Worm (Caenorhabditis elegans) whole organism, mixed stage, embryonic: ENCODE measurements around the gene nhr-147.

Experiments used
- M03D4.4 ChIP-seq: sonication (generic microtip); optimal IDR thresholded peaks from 2 replicates; lab custom pipeline; 2017; ENCODE audit warnings: mild to moderate bottlenecking, missing genetic modification characterization, missing compliant biosample characterization
- bed-3 ChIP-seq: fragments of 200-800 bp; sonication (Bioruptor generic); optimal IDR thresholded peaks from 3 replicates; lab custom pipeline; 2018; ENCODE audit warnings: mild to moderate bottlenecking, missing genetic modification characterization, moderate library complexity, missing compliant biosample characterization
- blmp-1 ChIP-seq: fragments of 150-350 bp; optimal IDR thresholded peaks from 2 replicates; lab custom pipeline; 2014; ENCODE audit warnings: missing biosample characterization, missing genetic modification characterization
- ceh-39 ChIP-seq: fragments of 150-350 bp; optimal IDR thresholded peaks from 2 replicates; lab custom pipeline; 2014; ENCODE audit warnings: missing biosample characterization, missing genetic modification characterization
- ceh-43 ChIP-seq: fragments of 200-800 bp; sonication (Bioruptor generic); optimal IDR thresholded peaks from 2 replicates; lab custom pipeline; 2018; ENCODE audit warnings: mild to moderate bottlenecking, missing genetic modification characterization, moderate library complexity, missing compliant biosample characterization
- ceh-83 ChIP-seq: fragments of 200-800 bp; sonication (Bioruptor generic); optimal IDR thresholded peaks from 2 replicates; lab custom pipeline; 2018; ENCODE audit warnings: mild to moderate bottlenecking, missing genetic modification characterization, missing compliant biosample characterization
- ces-1 ChIP-seq: fragments of 150-350 bp; optimal IDR thresholded peaks from 2 replicates; lab custom pipeline; 2014; ENCODE audit warnings: missing biosample characterization, missing genetic modification reagents, missing genetic modification characterization
- cnd-1 ChIP-seq: fragments of 200-800 bp; sonication (Bioruptor generic); optimal IDR thresholded peaks from 2 replicates; lab custom pipeline; 2018; ENCODE audit warnings: mild to moderate bottlenecking, missing genetic modification characterization, missing compliant biosample characterization
- drap-1 ChIP-seq: fragments of 200-800 bp; sonication (Bioruptor generic); optimal IDR thresholded peaks from 3 replicates; lab custom pipeline; 2018; ENCODE audit warnings: mild to moderate bottlenecking, missing genetic modification characterization, missing compliant biosample characterization
- elt-1 ChIP-seq: sonication (generic microtip); optimal IDR thresholded peaks from 2 replicates; lab custom pipeline; 2017; ENCODE audit warnings: missing genetic modification characterization, mild to moderate bottlenecking, missing compliant biosample characterization, antibody characterized with exemption, moderate library complexity, borderline replicate concordance; ENCODE audit not compliant: insufficient read depth
- elt-3 ChIP-seq: fragments of 150-350 bp; optimal IDR thresholded peaks from 2 replicates; lab custom pipeline; 2014; ENCODE audit warnings: missing biosample characterization, missing genetic modification characterization
- flh-1 ChIP-seq: fragments of 200-800 bp; sonication (Bioruptor generic); optimal IDR thresholded peaks from 2 replicates; lab custom pipeline; 2018; ENCODE audit warnings: mild to moderate bottlenecking, missing genetic modification characterization, moderate library complexity, missing compliant biosample characterization
- ham-2 ChIP-seq: fragments of 200-800 bp; sonication (Bioruptor generic); optimal IDR thresholded peaks from 2 replicates; lab custom pipeline; 2018; ENCODE audit warnings: mild to moderate bottlenecking, missing genetic modification characterization, missing compliant biosample characterization
- lin-13 ChIP-seq: fragments of 150-350 bp; optimal IDR thresholded peaks from 2 replicates; lab custom pipeline; 2014; ENCODE audit warnings: missing biosample characterization, missing genetic modification characterization
- lin-32 ChIP-seq: fragments of 200-800 bp; sonication (Bioruptor generic); optimal IDR thresholded peaks from 2 replicates; lab custom pipeline; 2018; ENCODE audit warnings: mild to moderate bottlenecking, missing genetic modification characterization, missing compliant biosample characterization
- lsy-2 ChIP-seq: fragments of 150-350 bp; optimal IDR thresholded peaks from 2 replicates; lab custom pipeline; 2014; ENCODE audit warnings: missing biosample characterization, missing genetic modification characterization
- mab-5 ChIP-seq: fragments of 150-350 bp; optimal IDR thresholded peaks from 2 replicates; lab custom pipeline; 2014; ENCODE audit warnings: missing biosample characterization, missing genetic modification characterization
- mep-1 ChIP-seq: fragments of 150-350 bp; optimal IDR thresholded peaks from 2 replicates; lab custom pipeline; 2017; ENCODE audit warnings: missing biosample characterization, missing genetic modification reagents, missing genetic modification characterization, inconsistent platforms
- mls-2 ChIP-seq: sonication (generic microtip); optimal IDR thresholded peaks from 2 replicates; lab custom pipeline; 2016; ENCODE audit warnings: mild to moderate bottlenecking, missing genetic modification characterization, moderate library complexity, missing compliant biosample characterization
- nhr-12 ChIP-seq: fragments of 150-350 bp; optimal IDR thresholded peaks from 2 replicates; lab custom pipeline; 2014; ENCODE audit warnings: missing biosample characterization, missing genetic modification characterization
- nhr-2 ChIP-seq: fragments of 150-350 bp; optimal IDR thresholded peaks from 2 replicates; lab custom pipeline; 2014; ENCODE audit warnings: missing biosample characterization, missing genetic modification characterization
- nhr-237 ChIP-seq: fragments of 150-350 bp; optimal IDR thresholded peaks from 2 replicates; lab custom pipeline; 2014; ENCODE audit warnings: missing biosample characterization, missing genetic modification characterization
- nhr-28 ChIP-seq: fragments of 150-350 bp; optimal IDR thresholded peaks from 2 replicates; lab custom pipeline; 2014; ENCODE audit warnings: missing biosample characterization, missing genetic modification characterization
- sem-2 ChIP-seq: fragments of 200-800 bp; sonication (Bioruptor generic); optimal IDR thresholded peaks from 2 replicates; lab custom pipeline; 2018; ENCODE audit warnings: mild to moderate bottlenecking, missing genetic modification characterization, missing compliant biosample characterization
- snpc-4 ChIP-seq: fragments of 150-350 bp; optimal IDR thresholded peaks from 2 replicates; lab custom pipeline; 2014; ENCODE audit warnings: missing biosample characterization, missing genetic modification characterization
- sptf-1 ChIP-seq: sonication (generic microtip); optimal IDR thresholded peaks from 2 replicates; lab custom pipeline; 2017; ENCODE audit warnings: mild to moderate bottlenecking, missing genetic modification characterization, moderate library complexity, missing compliant biosample characterization
- tbx-8 ChIP-seq: fragments of 200-800 bp; sonication (Bioruptor generic); optimal IDR thresholded peaks from 2 replicates; lab custom pipeline; 2018; ENCODE audit warnings: mild to moderate bottlenecking, missing genetic modification characterization, moderate library complexity, missing compliant biosample characterization
- unc-120 ChIP-seq: sonication (generic microtip); optimal IDR thresholded peaks from 2 replicates; lab custom pipeline; 2017; ENCODE audit warnings: missing genetic modification characterization, missing compliant biosample characterization; ENCODE audit not compliant: poor library complexity, severe bottlenecking
- unc-39 ChIP-seq: fragments of 150-350 bp; optimal IDR thresholded peaks from 2 replicates; lab custom pipeline; 2014; ENCODE audit warnings: missing biosample characterization, missing genetic modification characterization
- unc-62 ChIP-seq: fragments of 150-350 bp; optimal IDR thresholded peaks from 2 replicates; lab custom pipeline; 2014; ENCODE audit warnings: missing biosample characterization, missing genetic modification reagents, missing genetic modification characterization
- zip-8 ChIP-seq: fragments of 150-350 bp; optimal IDR thresholded peaks from 2 replicates; lab custom pipeline; 2014; ENCODE audit warnings: missing biosample characterization, missing genetic modification characterization
- ztf-11 ChIP-seq: fragments of 150-350 bp; optimal IDR thresholded peaks from 2 replicates; lab custom pipeline; 2014; ENCODE audit warnings: missing biosample characterization, missing genetic modification characterization

nhr-147 gene

ce11 chrV:7313233-7313632 lies 32.4 kb upstream of the nhr-147 start, which contains the start of gene srx-6:
srx-6 (minus strand) TSS chrV:7313333.
- TF ChIP-seq cnd-1 (tag; lab: Kevin White, UChicago), result no peak
- TF ChIP-seq zip-8 (tag; lab: Kevin White, UChicago), result no peak
- no peak for TF ChIP-seq M03D4.4 (tag; lab: Kevin White, UChicago)
- no peak for TF ChIP-seq ham-2 (GFP tag; lab: Kevin White, UChicago)
- no peak for TF ChIP-seq mab-5 (tag; lab: Kevin White, UChicago)
- TF ChIP-seq lin-13, result no peak
- TF ChIP-seq unc-39 (tag; lab: Kevin White, UChicago), result no peak
- no peak for TF ChIP-seq nhr-2 (tag; lab: Kevin White, UChicago)
- TF ChIP-seq nhr-237 (tag; lab: Kevin White, UChicago), result no peak
- TF ChIP-seq sptf-1 (tag; lab: Kevin White, UChicago), result no peak
- no peak for TF ChIP-seq blmp-1 (tag; lab: Kevin White, UChicago)
- no peak for TF ChIP-seq elt-3
- TF ChIP-seq snpc-4 (tag; lab: Kevin White, UChicago), result no peak
- no peak for TF ChIP-seq nhr-12 (tag; lab: Kevin White, UChicago)
- no peak for TF ChIP-seq unc-62
- no peak for TF ChIP-seq mep-1 (tag; lab: Kevin White, UChicago)
- no peak for TF ChIP-seq ces-1 (GFP tag; lab: Kevin White, UChicago)

DNA sequence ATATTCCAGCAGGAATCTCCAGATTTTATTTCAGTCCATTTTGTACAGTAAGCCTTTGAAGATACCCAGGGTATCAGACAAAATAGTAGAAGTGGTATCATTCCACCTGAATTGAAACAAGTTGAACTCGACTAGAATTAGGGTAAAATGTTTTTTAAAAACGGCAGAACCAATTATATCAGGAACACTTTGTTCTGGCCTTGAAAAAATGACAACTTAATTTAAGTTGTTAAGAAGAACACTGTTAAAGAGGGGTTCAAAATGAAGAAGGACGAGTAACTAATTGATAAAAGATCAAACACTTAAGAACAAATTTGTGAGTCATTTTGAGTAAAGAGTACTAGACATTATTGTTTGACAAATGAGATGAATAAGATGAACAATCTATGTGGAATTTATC lies 24.7 kb upstream of the nhr-147 start, which contains the start of gene lmd-4:
Gene lmd-4, minus strand, starts transcription at position 101 of the 400 bp plus-strand sequence.
- TF ChIP-seq zip-8 (tag; lab: Kevin White, UChicago), result no peak
- no peak for TF ChIP-seq lsy-2 (tag; lab: Kevin White, UChicago)
- TF ChIP-seq sem-2 (GFP tag; lab: Kevin White, UChicago), result no peak
- no peak for TF ChIP-seq bed-3 (GFP tag; lab: Kevin White, UChicago)

ce11 chrV:7321915-7322314 lies 23.7 kb upstream of the nhr-147 start, which contains the start of gene F10G2.10:
F10G2.10 (plus strand) TSS chrV:7322215.
- no peak for TF ChIP-seq mab-5 (tag; lab: Kevin White, UChicago)
- TF ChIP-seq nhr-12 (tag; lab: Kevin White, UChicago), result no peak
- TF ChIP-seq ham-2 (GFP tag; lab: Kevin White, UChicago), result no peak
- TF ChIP-seq sem-2 (GFP tag; lab: Kevin White, UChicago), result no peak
- no peak for TF ChIP-seq mls-2 (tag; lab: Kevin White, UChicago)
- TF ChIP-seq snpc-4 (tag; lab: Kevin White, UChicago), result no peak
- no peak for TF ChIP-seq lsy-2 (tag; lab: Kevin White, UChicago)
- TF ChIP-seq elt-1 (tag; lab: Kevin White, UChicago), result no peak
- no peak for TF ChIP-seq tbx-8 (GFP tag; lab: Kevin White, UChicago)
- TF ChIP-seq flh-1 (GFP tag; lab: Kevin White, UChicago), result no peak
- TF ChIP-seq mep-1 (tag; lab: Kevin White, UChicago), result no peak
- TF ChIP-seq lin-32 (GFP tag; lab: Kevin White, UChicago), result no peak
- TF ChIP-seq bed-3 (GFP tag; lab: Kevin White, UChicago), result no peak
- TF ChIP-seq ceh-39 (tag; lab: Kevin White, UChicago), result no peak
- TF ChIP-seq unc-62, result no peak
- TF ChIP-seq lin-13, result no peak
- no peak for TF ChIP-seq elt-3
- no peak for TF ChIP-seq nhr-237 (tag; lab: Kevin White, UChicago)

DNA sequence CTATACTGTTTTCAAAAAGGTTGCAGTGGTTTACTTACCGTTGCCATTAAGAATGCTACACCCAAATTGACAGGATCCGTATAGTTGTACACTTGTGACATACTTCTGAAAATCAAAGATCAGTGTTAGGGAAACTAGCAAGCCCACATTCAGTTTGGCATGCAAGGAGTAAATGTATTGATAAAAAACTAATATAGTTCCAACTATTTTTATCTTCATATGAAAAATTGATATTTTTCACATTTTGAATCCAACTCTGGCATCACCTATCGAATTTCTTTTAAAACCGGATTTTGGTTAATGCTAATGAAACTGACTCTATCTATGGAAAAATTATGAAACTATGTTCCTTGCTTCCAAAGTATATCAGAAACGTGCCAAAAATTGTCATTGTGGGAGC lies 20.3 kb upstream of the nhr-147 start, which contains the start of gene srx-92:
Gene srx-92, minus strand, starts transcription at position 101 of the 400 bp plus-strand sequence.
- TF ChIP-seq mls-2 (tag; lab: Kevin White, UChicago) (no peak), drap-1 (no peak), ceh-43 (GFP tag; lab: Kevin White, UChicago) (no peak), sptf-1 (tag; lab: Kevin White, UChicago) (no peak), ham-2 (GFP tag; lab: Kevin White, UChicago) (no peak), flh-1 (GFP tag; lab: Kevin White, UChicago) (no peak), ces-1 (GFP tag; lab: Kevin White, UChicago) (no peak), bed-3 (GFP tag; lab: Kevin White, UChicago) (no peak), cnd-1 (tag; lab: Kevin White, UChicago) (no peak), unc-39 (tag; lab: Kevin White, UChicago) (no peak), nhr-2 (tag; lab: Kevin White, UChicago) (no peak), lin-13 (no peak), nhr-28 (tag; lab: Kevin White, UChicago) (no peak), blmp-1 (tag; lab: Kevin White, UChicago) (no peak)

ce11 chrV:7326928-7327327 lies 18.7 kb upstream of the nhr-147 start, which contains the start of gene F10G2.4:
F10G2.4 (plus strand) TSS chrV:7327228.
- TF ChIP-seq flh-1 (GFP tag; lab: Kevin White, UChicago) (no peak), nhr-237 (tag; lab: Kevin White, UChicago) (no peak), ceh-39 (tag; lab: Kevin White, UChicago) (no peak), unc-62 (no peak), unc-120 (tag; lab: Kevin White, UChicago) (no peak), ham-2 (GFP tag; lab: Kevin White, UChicago) (no peak), ceh-83 (GFP tag; lab: Kevin White, UChicago) (no peak), tbx-8 (GFP tag; lab: Kevin White, UChicago) (no peak), mls-2 (tag; lab: Kevin White, UChicago) (no peak), elt-3 (no peak), cnd-1 (tag; lab: Kevin White, UChicago) (no peak), drap-1 (no peak), lin-13 (no peak), nhr-28 (tag; lab: Kevin White, UChicago) (no peak), blmp-1 (tag; lab: Kevin White, UChicago) (no peak), M03D4.4 (tag; lab: Kevin White, UChicago) (no peak), ztf-11 (no peak), ces-1 (GFP tag; lab: Kevin White, UChicago) (no peak), unc-39 (tag; lab: Kevin White, UChicago) (no peak), nhr-2 (tag; lab: Kevin White, UChicago) (no peak)
